Worm (Caenorhabditis elegans) whole organism, dauer: Measurements from ENCODE around the gene Y22D7AL.7.

Experiments
- unc-62 ChIP-seq: sonication (generic microtip); optimal IDR thresholded peaks from 2 replicates; lab custom pipeline; 2017; ENCODE audit warnings: missing biosample characterization, missing genetic modification reagents, missing genetic modification characterization

Gene Y22D7AL.7

DNA sequence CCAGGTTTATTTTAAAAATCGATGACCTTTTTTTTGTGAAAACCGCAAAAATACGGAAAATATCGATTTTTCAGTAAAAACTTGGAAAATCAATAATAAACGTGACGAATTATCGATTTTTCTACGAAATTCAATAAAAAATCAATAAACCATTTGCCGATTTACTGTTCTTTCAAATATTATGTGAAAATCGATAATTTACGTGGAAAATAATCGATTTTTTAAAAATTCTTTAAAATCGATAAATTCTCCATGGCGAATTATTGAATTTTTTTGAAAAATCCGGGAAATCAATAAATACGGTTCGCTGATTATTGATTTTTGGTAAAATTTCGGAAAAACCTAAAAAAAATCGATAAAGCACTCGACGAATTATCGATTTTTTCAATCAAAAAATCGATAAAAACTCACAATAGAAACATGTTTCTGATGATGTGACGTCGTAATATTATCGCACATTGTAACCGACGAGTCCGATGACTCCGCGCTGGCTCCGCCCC lies 7.7 kb downstream of the Y22D7AL.7 start:
- no peak for TF ChIP-seq unc-62 (GFP tag; lab: Kevin White, UChicago)

DNA sequence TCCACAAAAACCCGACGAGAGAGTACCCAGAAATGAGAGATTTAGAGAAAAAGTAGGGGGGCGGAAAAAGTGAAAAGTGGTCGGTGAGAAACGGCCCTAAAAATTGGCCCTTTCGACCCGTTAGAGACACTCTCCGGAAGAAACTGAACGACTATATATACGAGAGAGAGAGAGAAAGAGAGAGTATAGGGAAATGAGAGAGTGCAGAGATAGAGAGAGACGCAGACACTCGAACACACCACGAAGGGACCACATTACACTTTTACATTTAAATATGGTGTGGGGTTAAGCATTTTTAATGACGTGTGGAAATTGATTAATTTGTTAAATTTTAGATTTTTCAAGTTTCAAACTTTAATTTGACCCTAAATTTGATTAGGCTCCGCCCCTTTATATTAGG lies 15.1 kb downstream of the Y22D7AL.7 start:
- TF ChIP-seq unc-62 (GFP tag; lab: Kevin White, UChicago) = no peak

DNA sequence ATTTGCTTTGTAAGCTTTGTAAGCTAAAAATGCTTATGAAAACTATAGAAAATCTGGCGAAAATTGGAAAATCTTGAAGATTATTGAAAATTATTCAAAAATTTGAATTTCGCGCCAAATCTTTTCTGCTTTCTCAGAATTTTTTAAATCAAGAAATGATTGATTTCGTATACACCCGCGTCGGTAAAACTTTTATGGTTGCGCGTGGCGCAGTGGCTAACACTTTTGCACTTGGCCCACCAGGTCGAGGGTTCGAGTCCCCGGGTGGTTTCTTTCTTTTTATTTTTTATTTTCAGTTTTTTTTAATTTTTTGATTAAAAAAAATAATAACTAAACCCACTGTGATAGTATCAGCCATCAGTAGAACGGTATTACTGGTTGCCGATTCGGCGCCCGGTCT lies 22.4 kb downstream of the Y22D7AL.7 start:
- no peak for TF ChIP-seq unc-62 (GFP tag; lab: Kevin White, UChicago)

DNA sequence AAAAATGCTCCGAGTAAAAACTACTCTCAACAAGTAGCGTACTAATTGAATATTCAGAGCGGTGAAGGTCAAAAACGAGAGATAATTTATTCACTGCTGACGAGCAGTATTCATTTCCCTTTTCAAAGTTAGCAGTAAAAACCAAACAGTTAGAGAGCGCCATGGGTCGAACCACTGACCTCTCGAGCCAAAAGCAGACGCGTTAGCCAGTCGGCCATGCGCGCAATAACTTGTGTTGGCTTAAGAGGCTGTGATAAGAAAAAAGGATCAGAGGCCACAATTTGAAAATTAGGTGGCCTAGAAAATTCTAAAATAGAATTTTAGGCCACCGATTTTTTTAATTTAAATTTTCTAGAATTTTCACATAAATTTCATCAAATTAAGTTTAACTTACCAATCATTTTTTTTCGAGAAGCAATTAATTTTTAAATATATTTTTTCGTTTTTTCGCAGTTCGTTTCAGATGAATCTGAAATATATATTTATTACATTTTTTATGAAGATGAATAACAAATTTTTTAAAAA lies 24.2 kb downstream of the Y22D7AL.7 start, which contains the start of gene sms-3:
TSS of gene sms-3 (minus strand) at position 475 of the 525 bp plus-strand sequence.
- TF ChIP-seq unc-62 (GFP tag; lab: Kevin White, UChicago) = no peak

DNA sequence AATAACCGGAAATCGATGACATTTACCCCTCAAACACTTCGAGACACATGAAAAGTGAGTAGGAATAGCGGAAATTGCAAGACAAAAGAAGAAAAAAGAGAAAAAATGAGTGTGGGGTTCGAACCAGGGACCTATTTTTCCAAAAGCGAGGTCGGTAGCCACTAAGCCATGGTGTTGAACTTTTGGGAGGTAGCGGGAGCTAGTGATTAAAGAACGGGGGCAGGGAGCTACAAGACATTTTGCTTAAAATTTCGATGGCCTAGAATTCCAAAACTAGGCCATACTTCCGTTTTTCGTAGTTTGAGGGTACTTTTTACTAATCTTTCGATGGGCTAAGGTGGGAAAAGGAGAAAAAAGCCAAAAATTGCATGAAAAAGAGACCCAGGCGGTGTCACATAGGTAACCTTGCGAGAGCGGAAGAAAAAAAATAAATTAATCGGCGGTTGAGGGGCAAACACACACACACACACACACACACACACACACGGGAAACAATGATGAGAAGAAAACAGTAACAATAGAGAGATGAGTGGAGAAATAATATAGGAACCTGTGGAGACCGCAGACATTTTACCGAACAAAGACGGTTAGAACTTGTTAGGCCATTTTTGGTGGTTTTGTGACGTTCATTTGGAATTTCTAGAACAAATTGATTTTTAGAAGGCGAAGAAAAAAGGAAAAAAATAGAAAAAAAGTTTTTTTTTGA lies 25.1 kb downstream of the Y22D7AL.7 start:
- no peak for TF ChIP-seq unc-62 (GFP tag; lab: Kevin White, UChicago)

DNA sequence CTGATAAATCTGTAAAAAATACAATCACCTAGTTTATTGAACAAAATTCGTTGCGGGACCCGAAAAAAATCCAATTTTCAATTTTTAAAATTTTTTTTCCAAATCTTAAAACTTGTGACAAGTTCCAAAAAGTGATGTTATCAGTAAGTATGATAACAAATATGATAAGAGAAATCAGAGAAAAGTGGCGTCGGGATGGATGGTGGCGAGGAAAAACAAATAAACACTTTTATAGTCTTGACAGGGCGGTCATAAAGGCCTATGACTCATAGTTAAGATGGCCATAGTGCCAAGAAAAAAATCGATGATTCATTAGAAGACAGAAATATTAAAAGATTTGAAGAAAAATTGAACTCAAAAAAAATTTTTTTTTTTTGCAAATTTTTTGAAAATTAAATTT lies 26.1 kb downstream of the Y22D7AL.7 start:
- TF ChIP-seq unc-62 (GFP tag; lab: Kevin White, UChicago) = no peak

DNA sequence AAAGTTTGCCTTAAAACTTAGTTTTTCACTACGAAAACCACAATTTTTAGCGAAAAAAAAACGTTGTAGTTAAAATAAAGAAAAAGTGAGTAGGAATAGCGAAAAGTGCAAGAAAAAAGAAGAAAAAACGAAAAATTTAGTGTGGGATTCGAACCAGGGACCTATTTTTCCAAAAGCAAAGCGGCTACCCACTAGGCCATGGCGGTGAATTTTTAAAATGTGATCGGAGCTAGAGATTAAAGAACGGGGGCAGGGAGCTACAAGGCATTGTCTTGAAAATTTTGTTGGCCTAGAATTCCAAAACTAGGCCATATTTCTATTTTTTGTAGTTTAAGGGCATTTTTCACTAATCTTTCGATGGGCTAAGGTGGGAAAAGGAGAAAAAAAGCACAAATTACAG lies 27.2 kb downstream of the Y22D7AL.7 start:
- TF ChIP-seq unc-62 (GFP tag; lab: Kevin White, UChicago) = no peak

DNA sequence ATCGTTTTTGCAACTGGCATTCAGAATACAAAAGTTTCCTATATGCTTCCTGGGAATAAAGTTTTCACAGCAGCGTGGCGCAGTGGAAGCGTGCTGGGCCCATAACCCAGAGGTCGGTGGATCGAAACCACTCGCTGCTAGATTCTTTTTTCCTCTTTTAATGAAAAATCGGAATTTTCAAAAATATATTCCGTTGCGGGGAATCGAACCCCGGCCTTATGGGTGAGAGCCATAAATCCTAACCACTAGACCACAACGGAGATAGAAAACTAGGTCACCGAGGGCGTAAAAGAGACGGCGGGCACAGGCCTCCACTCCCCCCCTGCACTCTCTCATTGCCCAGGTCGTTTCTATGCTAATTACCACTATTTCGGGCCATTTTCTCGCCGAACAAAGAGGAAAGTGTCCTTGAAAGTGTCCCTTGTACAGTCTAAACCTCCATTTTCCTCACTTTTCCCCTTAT lies 28.0 kb downstream of the Y22D7AL.7 start, which contains the start of gene Y22D7AL.6:
TSS of gene Y22D7AL.6 (plus strand) at position 413 of the 463 bp plus-strand sequence.
- TF ChIP-seq unc-62 (GFP tag; lab: Kevin White, UChicago) = no peak

DNA sequence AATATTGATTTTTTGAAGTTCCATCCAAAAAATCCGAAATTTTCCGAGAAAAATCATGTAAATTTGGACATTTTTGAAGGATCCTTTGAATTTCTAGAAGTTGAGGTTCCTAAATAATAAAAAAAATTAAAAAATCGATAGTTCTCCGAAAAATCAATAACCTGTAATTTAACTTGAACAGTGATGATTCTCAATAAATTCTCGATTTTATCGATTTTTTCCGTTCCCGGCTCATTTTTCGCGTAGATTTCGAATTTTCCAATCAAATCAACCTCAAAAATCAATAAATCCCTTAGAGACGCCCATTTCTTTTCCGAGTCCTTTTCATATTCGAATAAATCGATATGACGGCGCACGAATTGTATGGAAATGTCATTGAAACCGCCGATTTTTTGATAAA lies 31.1 kb downstream of the Y22D7AL.7 start:
- TF ChIP-seq unc-62 (GFP tag; lab: Kevin White, UChicago) = no peak

DNA sequence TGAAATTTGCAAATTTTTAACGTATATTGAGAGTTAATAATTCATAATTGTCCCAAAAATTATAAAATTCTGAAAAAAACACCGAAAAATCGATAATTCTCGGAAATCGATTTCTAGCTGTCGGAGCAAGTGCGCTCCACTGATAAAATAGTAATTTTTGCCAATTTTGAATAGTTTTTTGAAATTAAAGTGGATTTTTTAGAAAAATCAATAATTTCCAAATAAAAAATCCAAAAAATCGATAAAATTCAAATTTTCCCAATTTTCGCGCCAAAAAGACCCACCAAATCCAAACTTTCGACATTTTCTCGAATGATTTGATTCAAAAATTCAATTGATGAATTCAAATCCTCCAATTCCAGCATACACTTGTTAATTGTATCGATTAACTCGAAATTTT lies 34.4 kb downstream of the Y22D7AL.7 start:
- TF ChIP-seq unc-62 (GFP tag; lab: Kevin White, UChicago) = no peak

DNA sequence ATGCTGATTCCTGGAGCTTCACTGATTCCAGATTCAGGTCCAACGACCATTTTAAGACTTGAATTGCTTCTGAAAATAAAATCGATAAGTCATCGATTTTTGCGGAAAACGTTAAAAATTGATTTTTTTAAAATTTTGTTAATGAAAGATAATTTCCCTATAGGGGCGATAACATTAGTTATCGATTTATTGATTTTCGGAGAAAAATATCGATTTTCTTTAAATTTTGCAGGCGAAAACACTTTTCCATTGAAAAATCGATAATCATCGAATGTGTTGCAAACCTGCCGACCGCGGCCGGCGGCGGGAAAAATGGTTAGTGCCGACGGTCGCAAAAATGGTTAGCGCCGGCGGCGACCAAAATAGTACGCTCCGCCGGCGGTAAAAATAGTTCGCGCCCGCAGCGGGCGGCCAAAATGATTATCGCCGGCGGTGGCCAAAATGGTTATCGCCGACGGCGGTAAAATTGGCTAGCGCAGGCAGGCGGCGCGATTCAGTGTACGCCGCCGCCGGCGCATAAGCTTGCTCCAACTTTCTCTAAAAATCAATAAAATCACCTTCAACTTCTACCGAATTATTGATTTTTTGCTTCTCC lies 36.5 kb downstream of the Y22D7AL.7 start:
- no peak for TF ChIP-seq unc-62 (GFP tag; lab: Kevin White, UChicago)

DNA sequence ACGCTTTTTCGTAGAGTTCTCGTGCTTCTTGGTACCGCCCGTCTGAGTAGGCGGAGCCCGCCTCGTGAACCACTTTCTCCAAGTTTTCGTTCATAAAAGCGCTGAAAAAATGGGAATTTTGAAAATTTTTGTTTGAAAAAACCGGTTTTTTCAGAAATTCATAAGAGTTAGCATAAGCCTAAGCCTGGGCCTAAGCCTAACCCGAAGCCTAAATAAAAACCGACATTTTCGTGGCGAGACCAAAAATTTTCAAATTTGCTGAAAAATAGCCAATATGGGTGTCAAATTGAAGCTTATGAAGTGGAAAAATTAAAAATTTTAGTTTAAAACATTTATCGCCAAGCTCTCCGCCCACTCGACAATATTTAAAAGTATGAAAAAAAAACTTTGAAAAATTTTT lies 37.4 kb downstream of the Y22D7AL.7 start, which contains the start of gene Y22D7AL.9:
TSS of gene Y22D7AL.9 (minus strand) at position 101 of the 400 bp plus-strand sequence.
- TF ChIP-seq unc-62 (GFP tag; lab: Kevin White, UChicago) = no peak

DNA sequence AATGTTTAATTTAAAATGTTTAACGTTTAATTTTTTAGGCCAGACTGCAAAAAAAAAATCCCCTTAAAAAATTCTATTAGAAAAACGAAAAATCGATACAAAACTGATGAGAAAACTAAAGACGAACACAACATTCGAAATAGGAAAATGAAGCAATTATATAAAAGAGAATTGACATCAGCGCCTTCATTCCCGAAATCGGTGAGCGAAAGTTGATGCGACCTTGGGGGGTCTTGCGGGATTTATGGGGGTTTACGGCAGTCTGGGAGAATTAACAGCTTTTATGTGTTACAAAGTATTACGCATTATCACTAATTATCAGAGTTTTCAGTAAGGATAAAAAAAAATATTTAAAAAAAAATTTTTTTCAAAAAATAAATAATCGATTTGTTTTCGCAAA lies 37.9 kb downstream of the Y22D7AL.7 start:
- TF ChIP-seq unc-62 (GFP tag; lab: Kevin White, UChicago) = no peak

DNA sequence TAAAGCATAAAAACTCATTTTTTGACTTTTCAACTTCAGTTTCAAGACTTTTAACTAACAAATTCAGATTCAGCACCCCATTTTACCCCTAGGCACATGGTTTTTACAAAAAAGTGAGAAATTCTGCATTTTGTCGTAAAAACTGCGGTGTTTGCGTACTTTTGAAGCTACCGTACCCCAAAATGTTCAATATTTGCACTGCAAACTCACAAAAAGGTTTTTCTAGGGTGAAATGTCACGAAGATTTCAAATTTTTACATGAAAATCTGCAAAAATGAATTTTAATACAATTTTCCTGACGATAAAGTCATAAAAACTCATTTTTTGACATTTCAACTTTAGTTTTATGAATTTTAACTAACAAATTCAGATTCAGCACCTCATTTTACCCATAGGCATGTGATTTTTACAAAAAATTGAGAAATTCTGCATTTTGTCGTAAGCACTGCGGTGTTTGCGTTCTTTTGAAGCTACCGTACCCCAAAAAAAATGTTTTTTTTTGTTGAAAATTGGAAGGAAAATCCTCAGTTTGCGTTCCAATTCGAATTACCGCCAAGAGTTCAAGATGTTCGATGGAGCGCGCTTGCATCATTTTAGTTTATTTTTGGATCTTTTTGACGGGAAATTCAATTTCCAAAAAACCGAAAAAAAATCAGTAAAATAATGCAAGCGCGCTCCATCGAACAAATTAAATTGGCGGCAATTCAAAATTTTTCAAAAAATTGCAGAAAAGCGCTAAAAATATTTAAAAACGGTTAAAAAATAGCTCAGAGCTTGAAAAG lies 39.9 kb downstream of the Y22D7AL.7 start:
- no peak for TF ChIP-seq unc-62 (GFP tag; lab: Kevin White, UChicago)

DNA sequence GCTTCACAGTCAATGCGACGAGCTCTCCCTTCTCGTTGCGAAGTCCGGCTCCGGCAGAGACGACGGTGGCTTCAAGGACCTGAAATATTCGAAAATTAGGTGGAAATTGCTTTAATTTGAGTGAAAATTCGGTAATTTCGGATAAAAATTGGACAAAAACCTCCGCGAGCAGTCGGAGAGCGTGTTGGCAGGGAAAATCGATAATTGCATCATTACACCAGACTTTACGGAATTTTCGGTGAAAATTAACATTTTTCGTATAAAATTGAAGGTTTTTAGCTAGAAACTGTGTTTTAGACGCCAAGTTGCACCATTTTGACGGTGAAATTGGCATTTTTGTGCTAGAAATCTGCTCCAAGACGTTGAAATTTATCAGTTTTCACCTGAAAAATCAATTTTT lies 41.8 kb downstream of the Y22D7AL.7 start:
- TF ChIP-seq unc-62 (GFP tag; lab: Kevin White, UChicago) = no peak

DNA sequence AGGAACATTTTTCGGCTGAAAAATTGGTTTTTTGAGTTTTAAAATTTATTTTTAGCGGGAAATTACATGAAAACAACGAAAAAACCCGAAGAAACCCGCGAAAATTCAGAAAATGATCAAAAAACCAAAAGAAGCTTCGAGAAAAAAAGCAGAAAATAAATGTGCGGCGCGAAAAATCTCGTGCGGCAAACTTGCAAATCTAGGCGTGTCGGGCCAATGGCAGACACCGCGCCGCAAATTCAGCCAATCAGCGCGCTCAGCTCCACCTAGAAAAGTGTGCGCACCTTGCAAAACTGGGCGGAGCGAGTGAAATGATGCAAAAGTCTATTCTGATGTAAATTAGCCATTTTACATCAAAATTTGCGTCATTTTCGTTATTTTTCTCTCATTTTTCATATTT lies 42.4 kb downstream of the Y22D7AL.7 start, which contains the start of gene Y22D7AL.10:
TSS of gene Y22D7AL.10 (minus strand) at position 15 of the 400 bp plus-strand sequence.
- TF ChIP-seq unc-62 (GFP tag; lab: Kevin White, UChicago) = peak; percentile 24
